Worm (Caenorhabditis elegans): ENCODE results near the gene F59B10.6.

DNA sequence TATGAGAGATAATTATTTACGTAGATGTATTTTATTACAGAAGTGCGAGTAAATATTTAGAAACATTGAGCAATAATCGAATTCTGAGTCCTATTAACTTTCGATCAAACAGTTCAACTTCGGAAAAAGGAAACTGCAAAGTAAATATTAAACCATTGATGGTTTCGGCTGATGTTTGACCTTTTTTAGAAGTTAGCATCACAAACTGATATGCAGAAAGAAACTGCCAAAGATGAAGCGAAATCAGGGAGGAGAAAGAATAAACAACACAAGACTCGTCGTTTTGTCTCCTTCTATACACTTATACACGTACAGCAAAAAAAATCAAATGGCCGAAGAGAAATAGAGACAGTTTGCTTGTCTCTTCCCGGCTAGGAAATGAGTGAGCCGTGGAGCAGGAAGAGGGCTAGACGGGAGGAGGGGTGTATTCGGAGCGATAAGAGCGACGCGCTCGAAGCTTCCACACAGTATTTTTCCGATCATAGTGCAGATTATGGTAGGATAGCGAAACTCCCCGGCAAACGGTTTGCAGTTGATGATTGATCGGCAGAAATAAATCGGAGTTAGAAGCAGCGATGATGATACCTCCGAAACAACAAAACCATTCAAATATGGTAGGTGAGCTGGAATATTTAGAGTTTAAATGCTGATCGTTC is 32.4 kb upstream of the F59B10.6 start:
- TF ChIP-seq ceh-13 (GFP tag; optimal IDR thresholded peaks at IDR 0.05) (no peak), pes-1 (GFP tag; IDR thresholded peaks at IDR 0.05) (no peak), ets-7 (tag; optimal IDR thresholded peaks at IDR 0.05) (no peak), aly-1 (tag; optimal IDR thresholded peaks at IDR 0.05) (no peak), ama-1 (optimal IDR thresholded peaks at IDR 0.05) (no peak), ceh-36 (tag; optimal IDR thresholded peaks at IDR 0.05) (no peak)

Measured in whole organism, early embryonic.